Worm (Caenorhabditis elegans) whole organism, L4/young adult: ENCODE data around the gene C26D10.3.

Experiments used
- W03F9.2 ChIP-seq: fragments of 150-350 bp; optimal IDR thresholded peaks from 2 replicates; lab custom pipeline; 2014; ENCODE audit warnings: missing biosample characterization, missing genetic modification characterization
- dao-5 ChIP-seq: sonication (generic microtip); optimal IDR thresholded peaks from 2 replicates; lab custom pipeline; 2016; ENCODE audit warnings: missing genotype, missing genetic modification characterization, moderate library complexity, missing compliant biosample characterization
- him-1 ChIP-seq: sonication (generic microtip); optimal IDR thresholded peaks from 2 replicates; lab custom pipeline; 2016; ENCODE audit warnings: missing genotype, missing genetic modification reagents, missing genetic modification characterization, missing compliant biosample characterization

The C26D10.3 gene

ce11 chrII:8329462-8329861, 4.3 kb downstream of the C26D10.3 start, which contains the start of gene C26D10.4:
C26D10.4 (plus strand) TSS chrII:8329762.
- no peak for TF ChIP-seq him-1 (tag; lab: Kevin White, UChicago)
- TF ChIP-seq dao-5 (tag; lab: Kevin White, UChicago) = no peak
- no peak for TF ChIP-seq W03F9.2

- TF ChIP-seq W03F9.2 (no peak), him-1 (tag; lab: Kevin White, UChicago) (no peak), dao-5 (tag; lab: Kevin White, UChicago) (no peak)
Observed at ce11 chrII:8333643-8334042, 8.5 kb downstream of the C26D10.3 start, which contains the start of gene C26D10.7. C26D10.7 (plus strand) TSS chrII:8333943.

DNA sequence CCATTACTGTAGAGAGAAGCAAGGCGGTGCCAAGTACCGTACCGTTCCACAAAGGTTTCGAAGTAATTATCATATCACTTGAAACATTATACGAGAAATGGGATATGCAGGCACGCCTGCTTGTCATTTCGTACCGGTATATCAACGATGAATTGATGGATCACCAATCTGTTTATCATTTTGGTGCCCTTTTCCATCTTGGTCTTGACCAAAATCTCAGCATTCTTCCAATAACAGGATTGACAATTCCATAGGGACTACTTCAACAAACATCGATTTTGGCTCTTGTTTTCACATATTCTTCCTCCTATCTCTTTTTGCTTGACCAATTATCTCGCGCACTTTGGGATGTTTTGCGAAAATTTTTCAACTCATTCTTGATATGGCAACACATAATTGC, 13.9 kb downstream of the C26D10.3 start:
- TF ChIP-seq W03F9.2 (no peak), him-1 (tag; lab: Kevin White, UChicago) (no peak), dao-5 (tag; lab: Kevin White, UChicago) (no peak)

- TF ChIP-seq W03F9.2 (no peak), dao-5 (tag; lab: Kevin White, UChicago) (no peak), him-1 (tag; lab: Kevin White, UChicago) (no peak)
Observed at ce11 chrII:8344803-8345202, 19.6 kb downstream of the C26D10.3 start.

DNA sequence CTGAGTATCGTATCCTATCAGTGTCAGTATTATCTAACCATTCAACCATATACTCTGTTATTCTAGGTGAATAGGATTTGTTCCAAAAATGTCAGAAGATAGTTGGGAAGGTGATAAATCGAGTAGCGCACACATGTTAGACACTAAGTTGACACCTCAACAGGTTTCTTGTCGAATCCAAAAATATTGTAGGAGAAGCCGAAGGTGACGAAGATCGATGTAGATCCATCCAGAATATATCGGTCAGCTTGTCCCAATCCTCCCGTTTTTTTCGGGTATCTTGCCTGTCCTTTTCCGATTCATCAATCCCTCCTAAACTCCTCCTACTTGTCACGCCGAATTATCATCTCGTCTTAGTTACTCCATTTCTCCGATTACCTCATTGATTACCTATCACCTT, 20.4 kb downstream of the C26D10.3 start:
- no peak for TF ChIP-seq dao-5 (tag; lab: Kevin White, UChicago)
- TF ChIP-seq W03F9.2 = no peak
- no peak for TF ChIP-seq him-1 (tag; lab: Kevin White, UChicago)

- TF ChIP-seq W03F9.2 (no peak), dao-5 (tag; lab: Kevin White, UChicago) (no peak)
Observed at ce11 chrII:8346384-8346783, 21.2 kb downstream of the C26D10.3 start, which contains the start of gene eff-1. eff-1 (plus strand) TSS chrII:8346684.

- TF ChIP-seq him-1 (tag; lab: Kevin White, UChicago) = no peak
- TF ChIP-seq dao-5 (tag; lab: Kevin White, UChicago) = no peak
- TF ChIP-seq W03F9.2 = no peak
Observed at ce11 chrII:8353288-8353687, 28.1 kb downstream of the C26D10.3 start.

DNA sequence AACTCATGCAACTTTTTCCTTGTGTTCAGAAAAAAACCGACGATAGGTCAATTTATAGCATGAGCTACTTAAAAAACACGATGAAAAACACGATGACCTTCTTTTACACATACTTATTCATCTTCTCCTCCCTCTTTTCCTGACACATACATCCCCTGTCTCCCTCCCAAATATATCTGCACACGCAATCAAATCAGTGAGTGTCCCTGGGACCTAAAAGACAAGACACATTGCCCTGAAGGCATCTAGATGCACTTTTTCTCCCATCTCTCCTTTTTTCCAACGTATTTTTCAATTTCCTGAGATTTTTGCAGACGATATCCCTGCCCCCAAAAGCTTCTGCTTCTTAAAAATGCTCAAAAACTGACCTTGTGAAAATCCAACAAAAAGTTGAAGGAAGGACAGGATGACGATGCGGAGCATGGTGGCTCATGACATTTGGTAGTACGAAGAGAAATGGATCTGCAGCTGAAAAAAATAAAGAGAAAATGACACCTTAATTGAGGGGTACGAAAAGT, 29.1 kb downstream of the C26D10.3 start, which contains the start of gene C26D10.6:
Gene C26D10.6 (minus strand): TSS at position 468 of the 518 bp plus-strand sequence.
- TF ChIP-seq dao-5 (tag; lab: Kevin White, UChicago) = no peak
- TF ChIP-seq him-1 (tag; lab: Kevin White, UChicago) = no peak
- no peak for TF ChIP-seq W03F9.2

- TF ChIP-seq W03F9.2 = no peak
- no peak for TF ChIP-seq him-1 (tag; lab: Kevin White, UChicago)
- no peak for TF ChIP-seq dao-5 (tag; lab: Kevin White, UChicago)
Observed at ce11 chrII:8358466-8358865, 33.3 kb downstream of the C26D10.3 start.

DNA sequence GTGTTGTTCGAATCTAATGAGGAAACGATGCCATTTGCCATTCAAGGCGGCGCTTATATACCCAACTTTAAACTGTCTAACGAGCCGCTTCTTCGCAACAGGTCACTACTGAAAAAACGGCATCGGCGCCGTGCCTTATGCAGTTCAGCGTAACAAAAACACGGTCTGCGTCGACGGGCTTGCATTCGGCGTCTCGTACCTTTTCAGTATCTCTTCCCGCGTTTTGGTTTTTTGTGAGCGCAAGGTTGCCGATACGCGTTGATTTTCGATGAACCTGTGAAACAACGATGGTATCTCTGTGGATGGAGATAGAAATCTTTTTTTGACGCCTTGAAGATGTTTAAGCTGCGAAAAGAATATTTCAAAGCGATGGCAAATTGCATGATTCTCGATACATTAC, 34.2 kb downstream of the C26D10.3 start, which contains the start of gene col-77:
Gene col-77 (minus strand): TSS at position 32 of the 400 bp plus-strand sequence.
- no peak for TF ChIP-seq dao-5 (tag; lab: Kevin White, UChicago)
- no peak for TF ChIP-seq him-1 (tag; lab: Kevin White, UChicago)
- no peak for TF ChIP-seq W03F9.2

DNA sequence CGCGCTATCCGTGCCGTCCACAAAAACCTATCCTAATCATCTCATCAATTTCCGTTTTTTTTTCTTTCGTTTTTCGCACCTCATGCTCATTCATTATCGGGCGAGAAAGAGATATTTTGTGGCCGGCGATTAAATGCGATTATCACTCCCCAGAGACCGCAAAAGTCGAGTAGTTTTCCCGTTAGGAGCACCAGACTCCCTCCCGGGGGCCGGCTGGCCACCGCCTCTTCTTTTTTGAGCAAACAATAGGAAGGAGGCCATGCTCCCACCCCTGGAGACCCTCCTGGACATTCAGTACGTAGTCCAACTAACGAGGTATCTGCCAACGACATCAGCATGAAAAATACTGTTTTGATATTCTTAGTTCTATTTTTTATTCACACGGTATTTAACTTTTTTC, 35.3 kb downstream of the C26D10.3 start, which contains the start of gene M195.2:
Gene M195.2 (plus strand): TSS at position 301 of the 400 bp plus-strand sequence.
- TF ChIP-seq W03F9.2 = no peak
- TF ChIP-seq him-1 (tag; lab: Kevin White, UChicago) = no peak
- no peak for TF ChIP-seq dao-5 (tag; lab: Kevin White, UChicago)

DNA sequence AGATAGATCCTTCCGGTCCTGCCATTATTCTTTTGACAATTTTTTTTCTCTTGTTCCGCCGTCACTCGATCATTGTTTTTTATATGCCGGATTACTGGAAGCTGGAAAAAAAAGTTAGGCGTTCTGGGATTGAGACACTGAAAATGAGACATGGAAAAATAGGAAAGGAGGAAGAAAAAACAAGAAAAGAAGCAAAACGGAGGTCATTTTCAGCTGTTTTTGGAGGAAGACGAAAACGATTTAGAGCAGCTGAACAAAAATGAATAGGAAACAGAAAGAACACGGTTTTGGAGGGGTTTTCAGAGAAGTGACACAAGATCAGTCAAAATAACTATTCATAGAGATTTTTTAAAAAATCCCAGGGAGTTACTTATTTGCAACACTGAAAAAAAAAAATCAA, 43.9 kb downstream of the C26D10.3 start, which contains the start of gene amt-3:
Gene amt-3 (minus strand): TSS at position 101 of the 400 bp plus-strand sequence.
- TF ChIP-seq him-1 (tag; lab: Kevin White, UChicago) (no peak), dao-5 (tag; lab: Kevin White, UChicago) (no peak), W03F9.2 (no peak)

DNA sequence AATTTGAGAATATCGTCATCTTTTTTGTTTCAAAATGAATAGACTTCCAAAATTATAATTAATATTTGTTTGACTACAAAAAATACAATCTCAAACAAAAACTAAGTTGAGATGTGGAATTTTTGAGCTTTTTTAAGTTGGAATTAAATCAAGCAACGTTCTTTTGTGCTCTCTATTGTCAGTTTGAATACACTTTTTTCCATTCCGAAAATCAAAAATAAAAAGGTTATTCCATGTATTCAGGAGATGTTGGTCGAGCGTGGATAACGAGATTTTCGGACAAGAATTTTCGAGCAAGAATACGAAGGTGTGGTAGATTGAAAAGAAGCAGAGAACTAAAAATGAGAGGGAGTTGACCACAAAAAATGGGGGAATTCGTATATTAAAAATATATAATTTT, 45.0 kb downstream of the C26D10.3 start:
- no peak for TF ChIP-seq W03F9.2
- TF ChIP-seq him-1 (tag; lab: Kevin White, UChicago) = no peak
- TF ChIP-seq dao-5 (tag; lab: Kevin White, UChicago) = no peak

DNA sequence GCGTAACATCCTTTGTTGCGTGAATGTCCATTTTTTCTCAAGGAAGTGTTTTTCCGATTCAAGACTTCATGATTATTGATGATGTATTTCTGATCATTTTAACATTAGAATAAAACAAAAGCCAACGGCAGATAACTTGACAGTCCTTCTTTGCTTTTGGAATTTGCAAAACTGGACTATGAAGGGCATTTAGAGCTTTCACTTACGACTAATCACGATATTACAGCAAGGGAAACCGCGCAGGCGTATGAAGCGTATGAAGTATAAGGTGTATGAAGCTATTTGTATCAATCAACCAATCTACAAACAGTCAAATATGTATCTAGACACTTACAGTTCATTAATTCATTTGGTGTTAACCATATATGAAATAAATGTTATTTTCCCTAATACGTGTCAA, 52.5 kb downstream of the C26D10.3 start:
- TF ChIP-seq him-1 (tag; lab: Kevin White, UChicago) = no peak
- TF ChIP-seq W03F9.2 = no peak
